Worm (Caenorhabditis elegans): ENCODE data around the gene T23E7.2.
A peak's percentile ranks its signal among the peaks of the same experiment; 100 is the strongest.

Gene T23E7.2

DNA sequence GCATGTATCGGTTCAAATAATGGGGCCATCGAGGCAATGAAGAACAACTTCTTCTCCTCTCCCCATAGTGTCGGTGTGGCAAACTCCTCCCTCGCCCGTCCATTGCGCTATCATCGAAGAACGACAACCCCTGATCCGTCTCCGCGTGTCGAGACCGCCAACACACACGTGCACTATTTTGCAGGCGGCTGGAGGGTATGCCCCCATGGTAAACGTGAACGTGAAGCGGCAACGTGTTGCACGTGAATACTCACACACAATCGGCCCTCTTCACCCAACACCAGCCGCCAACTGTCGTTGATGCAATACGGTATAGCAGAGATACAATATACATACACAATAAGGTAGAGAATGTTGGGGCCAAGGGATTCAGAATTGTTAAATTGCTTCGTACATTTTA is 37.7 kb upstream of the T23E7.2 start:
- TF ChIP-seq hmg-4 (GFP tag; optimal IDR thresholded peaks at IDR 0.05), result peak; percentile 81
- TF ChIP-seq pes-1 (GFP tag; IDR thresholded peaks at IDR 0.05), result no peak
- TF ChIP-seq tbx-37 (GFP tag; conservative IDR thresholded peaks at IDR 0.05), result no peak

DNA sequence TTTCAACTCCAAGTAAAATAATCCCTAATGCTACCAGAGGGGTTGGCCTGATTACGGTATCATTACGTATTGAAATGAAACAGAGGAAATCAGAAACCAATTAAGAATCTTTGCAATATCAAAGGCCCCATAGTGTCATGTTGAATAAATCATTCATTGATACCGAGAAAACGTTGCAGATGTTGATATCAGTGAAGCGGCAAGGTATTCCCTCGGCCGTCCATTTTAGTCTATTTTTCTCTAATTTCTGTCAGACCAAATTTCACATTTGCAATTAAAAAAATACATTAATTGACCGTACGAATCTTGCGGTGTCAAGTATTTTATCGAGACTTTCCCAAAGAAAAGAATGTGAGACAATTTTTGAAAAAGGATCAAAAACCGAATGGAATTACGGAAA is 36.6 kb upstream of the T23E7.2 start:
- TF ChIP-seq hmbx-1 (tag; optimal IDR thresholded peaks at IDR 0.05) (no peak), B0310.2 (tag; optimal IDR thresholded peaks at IDR 0.05) (no peak), ceh-13 (GFP tag; optimal IDR thresholded peaks at IDR 0.05) (no peak), sea-1 (GFP tag; conservative IDR thresholded peaks at IDR 0.05) (no peak), pes-1 (GFP tag; IDR thresholded peaks at IDR 0.05) (no peak), tbx-37 (GFP tag; conservative IDR thresholded peaks at IDR 0.05) (no peak), aly-1 (tag; optimal IDR thresholded peaks at IDR 0.05) (no peak), scrt-1 (GFP tag; IDR thresholded peaks at IDR 0.05) (no peak), hmg-4 (GFP tag; optimal IDR thresholded peaks at IDR 0.05) (no peak), F13C5.2 (tag; optimal IDR thresholded peaks at IDR 0.05) (no peak), ama-1 (optimal IDR thresholded peaks at IDR 0.05) (no peak), tra-4 (tag; optimal IDR thresholded peaks at IDR 0.05) (no peak), tbx-11 (GFP tag; IDR thresholded peaks at IDR 0.05) (no peak), hnd-1 (tag; optimal IDR thresholded peaks at IDR 0.05) (no peak), ceh-36 (tag; optimal IDR thresholded peaks at IDR 0.05) (no peak), ets-7 (tag; optimal IDR thresholded peaks at IDR 0.05) (no peak), flt-1 (GFP tag; IDR thresholded peaks at IDR 0.05) (no peak)

DNA sequence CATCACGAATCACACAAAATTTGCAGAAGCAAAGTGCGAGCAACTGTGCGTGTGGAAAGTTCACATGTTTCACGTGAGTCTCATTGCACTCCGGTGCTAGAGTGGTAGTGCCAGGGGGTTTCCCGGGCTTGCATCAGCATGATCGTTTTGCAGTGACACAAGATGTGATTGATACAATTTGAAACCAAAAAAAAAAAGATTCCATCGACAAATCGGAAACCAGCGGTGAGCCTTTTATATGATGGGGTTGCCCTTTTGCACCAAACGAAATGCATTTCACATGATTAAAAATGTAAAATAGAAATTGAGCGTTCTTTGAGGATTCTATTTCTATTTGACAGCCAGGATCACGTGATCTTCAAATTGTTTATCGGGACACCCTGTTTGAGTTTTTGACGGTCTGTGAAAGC is 34.5 kb upstream of the T23E7.2 start:
- TF ChIP-seq tbx-11 (GFP tag; IDR thresholded peaks at IDR 0.05), result no peak
- TF ChIP-seq ceh-36 (tag; optimal IDR thresholded peaks at IDR 0.05), result no peak
- TF ChIP-seq hmbx-1 (tag; optimal IDR thresholded peaks at IDR 0.05), result no peak
- TF ChIP-seq ama-1 (optimal IDR thresholded peaks at IDR 0.05), result no peak
- no peak for TF ChIP-seq scrt-1 (GFP tag; IDR thresholded peaks at IDR 0.05)
- no peak for TF ChIP-seq hmg-4 (GFP tag; optimal IDR thresholded peaks at IDR 0.05)
- TF ChIP-seq B0310.2 (tag; optimal IDR thresholded peaks at IDR 0.05), result no peak
- TF ChIP-seq flt-1 (GFP tag; IDR thresholded peaks at IDR 0.05), result no peak
- TF ChIP-seq aly-1 (tag; optimal IDR thresholded peaks at IDR 0.05), result no peak
- no peak for TF ChIP-seq tra-4 (tag; optimal IDR thresholded peaks at IDR 0.05)

DNA sequence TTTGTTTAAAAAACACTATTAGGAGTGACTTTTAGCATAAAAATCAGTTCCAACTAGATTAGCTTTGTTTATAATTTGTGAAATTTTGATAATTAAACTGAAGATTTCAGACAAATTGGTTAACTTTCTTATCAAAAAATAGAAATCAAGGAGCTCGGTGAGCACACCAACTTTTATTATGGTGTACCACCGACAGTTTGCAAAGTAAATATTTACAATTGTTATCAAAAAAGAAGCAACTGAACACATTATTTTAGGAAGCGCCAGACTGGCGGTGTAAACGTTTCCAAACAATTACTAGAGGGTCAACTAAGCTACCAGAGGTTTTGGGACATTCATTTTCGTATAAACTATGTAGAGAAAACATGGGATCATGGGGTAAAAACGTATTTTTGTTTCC is 33.3 kb upstream of the T23E7.2 start:
- TF ChIP-seq sea-1 (GFP tag; conservative IDR thresholded peaks at IDR 0.05) (no peak), F13C5.2 (tag; optimal IDR thresholded peaks at IDR 0.05) (no peak), ceh-36 (tag; optimal IDR thresholded peaks at IDR 0.05) (no peak), pes-1 (GFP tag; IDR thresholded peaks at IDR 0.05) (no peak), hnd-1 (tag; optimal IDR thresholded peaks at IDR 0.05) (no peak), ceh-13 (GFP tag; optimal IDR thresholded peaks at IDR 0.05) (no peak), hmg-4 (GFP tag; optimal IDR thresholded peaks at IDR 0.05) (no peak), hmbx-1 (tag; optimal IDR thresholded peaks at IDR 0.05) (no peak)

DNA sequence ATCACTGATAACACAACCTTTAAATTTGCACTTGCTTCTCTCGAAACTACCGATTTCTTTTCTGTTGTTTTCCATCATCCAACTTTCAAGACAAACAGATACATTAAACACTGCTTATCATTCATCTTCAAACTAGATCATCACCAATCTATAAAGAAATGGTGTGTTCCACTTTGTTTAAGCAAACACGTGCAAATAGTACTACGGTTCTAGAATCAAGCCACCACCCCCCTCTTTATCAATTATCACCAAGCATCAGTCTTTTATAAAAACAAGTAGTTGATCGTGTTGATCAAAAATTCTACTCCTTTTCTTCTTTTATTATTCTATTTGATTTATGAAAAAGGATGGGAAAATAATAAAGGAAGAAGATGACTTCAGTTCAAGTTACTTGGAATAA is 32.4 kb upstream of the T23E7.2 start:
- no peak for TF ChIP-seq sea-1 (GFP tag; conservative IDR thresholded peaks at IDR 0.05)
- TF ChIP-seq F13C5.2 (tag; optimal IDR thresholded peaks at IDR 0.05), result no peak
- TF ChIP-seq ets-7 (tag; optimal IDR thresholded peaks at IDR 0.05), result no peak
- no peak for TF ChIP-seq aly-1 (tag; optimal IDR thresholded peaks at IDR 0.05)
- no peak for TF ChIP-seq ceh-36 (tag; optimal IDR thresholded peaks at IDR 0.05)
- no peak for TF ChIP-seq flt-1 (GFP tag; IDR thresholded peaks at IDR 0.05)

DNA sequence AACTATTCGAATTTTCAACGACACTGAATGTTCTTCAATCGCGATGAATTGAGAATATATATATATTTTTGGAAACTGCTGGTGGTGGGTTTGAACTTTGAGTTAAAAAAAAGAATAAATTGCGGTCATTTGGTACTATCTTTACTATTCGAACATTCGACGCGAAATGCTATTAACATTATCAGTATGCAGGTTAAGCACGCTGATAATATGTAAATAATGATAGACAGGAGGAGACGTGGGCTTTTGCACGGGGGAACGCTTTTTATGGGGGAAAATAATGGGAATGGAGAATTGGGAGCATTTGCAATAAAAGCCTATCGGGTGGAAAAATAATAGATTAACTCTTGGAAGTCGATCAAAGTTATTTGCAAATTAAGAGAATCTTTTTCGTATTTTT is 31.9 kb upstream of the T23E7.2 start:
- TF ChIP-seq pes-1 (GFP tag; IDR thresholded peaks at IDR 0.05) (no peak), sea-1 (GFP tag; conservative IDR thresholded peaks at IDR 0.05) (no peak), hmg-4 (GFP tag; optimal IDR thresholded peaks at IDR 0.05) (no peak), B0310.2 (tag; optimal IDR thresholded peaks at IDR 0.05) (no peak), tbx-37 (GFP tag; conservative IDR thresholded peaks at IDR 0.05) (no peak), tra-4 (tag; optimal IDR thresholded peaks at IDR 0.05) (no peak), ceh-36 (tag; optimal IDR thresholded peaks at IDR 0.05) (no peak), ets-7 (tag; optimal IDR thresholded peaks at IDR 0.05) (no peak), flt-1 (GFP tag; IDR thresholded peaks at IDR 0.05) (no peak), ceh-13 (GFP tag; optimal IDR thresholded peaks at IDR 0.05) (no peak), ama-1 (optimal IDR thresholded peaks at IDR 0.05) (no peak), hnd-1 (tag; optimal IDR thresholded peaks at IDR 0.05) (no peak), F13C5.2 (tag; optimal IDR thresholded peaks at IDR 0.05) (no peak), aly-1 (tag; optimal IDR thresholded peaks at IDR 0.05) (no peak), scrt-1 (GFP tag; IDR thresholded peaks at IDR 0.05) (no peak), tbx-11 (GFP tag; IDR thresholded peaks at IDR 0.05) (no peak)

DNA sequence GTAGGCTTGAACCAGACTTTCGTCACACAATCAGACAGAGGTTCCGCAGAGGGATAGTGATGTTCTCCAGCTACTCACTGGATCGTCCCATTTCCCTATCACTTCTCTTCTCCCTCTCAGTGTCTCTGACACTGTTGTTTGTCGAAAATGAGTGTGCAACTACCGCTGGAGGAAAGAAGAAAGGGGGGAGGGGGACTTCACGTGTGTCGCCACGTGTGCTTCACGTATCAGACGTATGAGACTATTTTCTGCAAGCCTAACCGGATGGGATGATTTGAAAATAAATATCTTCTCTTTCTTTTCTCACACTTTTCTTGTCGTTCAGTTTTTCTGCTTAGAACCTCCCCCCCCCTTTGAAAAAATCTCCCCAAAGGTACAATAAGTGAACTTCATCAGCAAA is 30.0 kb upstream of the T23E7.2 start, which contains the start of gene H18N23.2:
Gene H18N23.2 (minus strand): TSS at position 82 of the 400 bp plus-strand sequence.
- peak; percentile 27 for TF ChIP-seq hmg-4 (GFP tag; optimal IDR thresholded peaks at IDR 0.05)
- no peak for TF ChIP-seq scrt-1 (GFP tag; IDR thresholded peaks at IDR 0.05)

DNA sequence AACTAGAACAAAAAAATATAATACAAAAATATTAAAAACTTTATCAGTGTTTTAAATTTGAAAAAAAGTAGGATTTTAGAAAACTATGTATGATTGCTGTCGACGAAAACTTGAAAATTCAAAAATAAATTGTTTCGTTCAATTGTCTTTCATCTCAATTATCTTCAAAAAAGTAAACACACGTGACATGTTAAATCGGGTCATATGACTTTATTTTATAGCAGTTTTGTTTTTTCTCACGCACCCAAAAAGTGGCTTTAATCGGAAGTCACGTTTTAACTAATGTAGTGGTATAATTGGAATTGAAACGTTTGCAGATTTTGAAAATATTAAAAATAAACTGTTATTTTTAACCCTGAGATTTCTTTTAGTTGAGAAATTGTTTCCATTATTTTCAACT is 28.0 kb upstream of the T23E7.2 start:
- TF ChIP-seq scrt-1 (GFP tag; IDR thresholded peaks at IDR 0.05) (no peak), sea-1 (GFP tag; conservative IDR thresholded peaks at IDR 0.05) (no peak), pes-1 (GFP tag; IDR thresholded peaks at IDR 0.05) (no peak), tra-4 (tag; optimal IDR thresholded peaks at IDR 0.05) (no peak), hmbx-1 (tag; optimal IDR thresholded peaks at IDR 0.05) (no peak), F13C5.2 (tag; optimal IDR thresholded peaks at IDR 0.05) (no peak), ets-7 (tag; optimal IDR thresholded peaks at IDR 0.05) (no peak), hmg-4 (GFP tag; optimal IDR thresholded peaks at IDR 0.05) (no peak), aly-1 (tag; optimal IDR thresholded peaks at IDR 0.05) (no peak), B0310.2 (tag; optimal IDR thresholded peaks at IDR 0.05) (no peak), tbx-37 (GFP tag; conservative IDR thresholded peaks at IDR 0.05) (no peak), ceh-36 (tag; optimal IDR thresholded peaks at IDR 0.05) (no peak), hnd-1 (tag; optimal IDR thresholded peaks at IDR 0.05) (no peak)

Data from whole organism, early embryonic.